Worm (Caenorhabditis elegans): ENCODE data around the gene cct-1.

- TF ChIP-seq scrt-1 (GFP tag; IDR thresholded peaks at IDR 0.05) (no peak), F13C5.2 (tag; optimal IDR thresholded peaks at IDR 0.05) (no peak), ama-1 (optimal IDR thresholded peaks at IDR 0.05) (no peak), tra-4 (tag; optimal IDR thresholded peaks at IDR 0.05) (no peak), pes-1 (GFP tag; IDR thresholded peaks at IDR 0.05) (no peak), ceh-36 (tag; optimal IDR thresholded peaks at IDR 0.05) (no peak), hmg-4 (GFP tag; optimal IDR thresholded peaks at IDR 0.05) (no peak)
These were observed 47.2 kb upstream of the cct-1 start, which contains the start of gene cdc-48.2 for ce11 chrII:8138015-8138546.
